Worm (Caenorhabditis elegans) whole organism, L3 larva: ENCODE results near the gene C38D4.10.

Experiments
- aly-2 ChIP-seq: fragments of 150-350 bp; optimal IDR thresholded peaks from 2 replicates; lab custom pipeline; 2014; ENCODE audit warnings: missing biosample characterization, missing genetic modification characterization
- ama-1 ChIP-seq: fragments of 150-350 bp; optimal IDR thresholded peaks from 2 replicates; lab custom pipeline; 2018
- ceh-82 ChIP-seq: fragments of 150-350 bp; optimal IDR thresholded peaks from 2 replicates; lab custom pipeline; 2014; ENCODE audit warnings: missing biosample characterization, missing genetic modification characterization
- fos-1 ChIP-seq: fragments of 150-350 bp; optimal IDR thresholded peaks from 2 replicates; lab custom pipeline; 2014; ENCODE audit warnings: missing biosample characterization, missing genetic modification characterization
- mdl-1 ChIP-seq: fragments of 150-350 bp; optimal IDR thresholded peaks from 2 replicates; lab custom pipeline; 2014; ENCODE audit warnings: missing biosample characterization, missing genetic modification characterization
- nhr-237 ChIP-seq: fragments of 150-350 bp; optimal IDR thresholded peaks from 2 replicates; lab custom pipeline; 2014; ENCODE audit warnings: missing biosample characterization, missing genetic modification characterization
- pha-4 ChIP-seq: fragments of 150-350 bp; optimal IDR thresholded peaks from 2 replicates; lab custom pipeline; 2014; ENCODE audit warnings: missing biosample characterization, missing genetic modification reagents, missing genetic modification characterization
- pqm-1 ChIP-seq: fragments of 150-350 bp; optimal IDR thresholded peaks from 2 replicates; lab custom pipeline; 2017; ENCODE audit warnings: missing biosample characterization, missing genetic modification characterization, inconsistent platforms
- skn-1 ChIP-seq: fragments of 150-350 bp; optimal IDR thresholded peaks from 2 replicates; lab custom pipeline; 2014; ENCODE audit warnings: missing biosample characterization, missing genetic modification characterization
- snpc-4 ChIP-seq: fragments of 150-350 bp; optimal IDR thresholded peaks from 2 replicates; lab custom pipeline; 2014; ENCODE audit warnings: missing biosample characterization, missing genetic modification characterization
- tbx-2 ChIP-seq: sonication (generic microtip); optimal IDR thresholded peaks from 2 replicates; lab custom pipeline; 2016; ENCODE audit warnings: mild to moderate bottlenecking, missing genetic modification characterization, missing compliant biosample characterization
- unc-39 ChIP-seq: sonication (generic microtip); optimal IDR thresholded peaks from 4 replicates; lab custom pipeline; 2017; ENCODE audit warnings: missing biosample characterization, missing genetic modification characterization
- ztf-11 ChIP-seq: fragments of 150-350 bp; optimal IDR thresholded peaks from 2 replicates; lab custom pipeline; 2014; ENCODE audit warnings: missing biosample characterization, missing genetic modification characterization

DNA sequence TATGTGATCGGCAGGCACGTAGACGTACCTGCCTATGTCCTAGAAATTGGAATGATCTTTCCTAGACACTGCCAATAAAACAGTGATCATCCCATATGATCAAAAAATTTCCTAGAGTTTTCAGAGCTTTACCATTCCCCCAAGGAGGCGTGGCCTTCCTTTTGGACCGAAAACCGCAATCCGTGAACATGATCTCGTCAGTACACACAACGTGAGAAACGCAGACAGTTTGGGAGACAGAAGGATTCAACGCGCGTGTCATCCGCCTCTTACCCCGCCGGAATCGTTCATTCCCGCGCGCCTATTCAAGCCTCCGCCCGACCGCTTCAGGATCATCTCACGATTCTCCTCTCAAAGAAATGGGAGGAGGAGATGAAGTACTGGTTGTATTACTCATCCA lies 16.9 kb upstream of the C38D4.10 start, which contains the start of gene B0393.5:
- TF ChIP-seq ztf-11 (no peak), mdl-1 (tag; lab: Kevin White, UChicago) (no peak), fos-1 (tag; lab: Kevin White, UChicago) (no peak), skn-1 (tag; lab: Kevin White, UChicago) (no peak), tbx-2 (tag; lab: Kevin White, UChicago) (no peak), pha-4 (no peak), snpc-4 (tag; lab: Kevin White, UChicago) (no peak), ceh-82 (tag; lab: Kevin White, UChicago) (no peak), pqm-1 (tag; lab: Kevin White, UChicago) (no peak), ama-1 (no peak), aly-2 (tag; lab: Kevin White, UChicago) (no peak), nhr-237 (no peak), unc-39 (tag; lab: Kevin White, UChicago) (no peak)
